Fruit fly (Drosophila melanogaster): ENCODE measurements around the gene CG17982.

CG17982 gene

dm6 chrX:8143537-8143936, at the start of gene CG17982 (continued):
- peak; percentile 96 for TF ChIP-seq esn (GFP tag; optimal IDR thresholded peaks at IDR 0.05)
- peak; percentile 86 for TF ChIP-seq Lpt (GFP tag; optimal IDR thresholded peaks at IDR 0.05)
- TF ChIP-seq Eip75B (GFP tag; optimal IDR thresholded peaks at IDR 0.05): peak; percentile 94
- TF ChIP-seq Eip93F (GFP tag; optimal IDR thresholded peaks at IDR 0.05): peak; percentile 90
- peak; percentile 94 for TF ChIP-seq CG3919 (GFP tag; optimal IDR thresholded peaks at IDR 0.05)
- TF ChIP-seq CG34406 (GFP tag; optimal IDR thresholded peaks at IDR 0.05): peak; percentile 91
- TF ChIP-seq salr (GFP tag; optimal IDR thresholded peaks at IDR 0.05): peak; percentile 77 to 80
- peak; percentile 93 for TF ChIP-seq CG6163 (GFP tag; IDR thresholded peaks at IDR 0.05)

- peak; percentile 22 for TF ChIP-seq cyc (GFP tag; optimal IDR thresholded peaks at IDR 0.05)
- no peak for TF ChIP-seq CG3032 (tag; optimal IDR thresholded peaks at IDR 0.05)
- no peak for TF ChIP-seq Blimp-1 (GFP tag; optimal IDR thresholded peaks at IDR 0.05)
- no peak for TF ChIP-seq CG32006 (GFP tag; optimal IDR thresholded peaks at IDR 0.05)
- TF ChIP-seq CG31627 (GFP tag; optimal IDR thresholded peaks at IDR 0.05): no peak
- no peak for TF ChIP-seq dac (GFP tag; optimal IDR thresholded peaks at IDR 0.05)
- TF ChIP-seq CG8632 (GFP tag; optimal IDR thresholded peaks at IDR 0.05): no peak
- TF ChIP-seq pdm3 (GFP tag; optimal IDR thresholded peaks at IDR 0.05): no peak
- peak; percentile 32 for TF ChIP-seq Lpt (GFP tag; optimal IDR thresholded peaks at IDR 0.05)
- TF ChIP-seq dsx (GFP tag; optimal IDR thresholded peaks at IDR 0.05; ENCODE audit: poor library complexity, severe bottlenecking): no peak
- peak; percentile 39 for TF ChIP-seq Met (GFP tag; optimal IDR thresholded peaks at IDR 0.05)
- peak; percentile 19 for TF ChIP-seq topi (GFP tag; optimal IDR thresholded peaks at IDR 0.05)
- TF ChIP-seq CG10669 (GFP tag; optimal IDR thresholded peaks at IDR 0.05): peak; percentile 62
- TF ChIP-seq ss (GFP tag; optimal IDR thresholded peaks at IDR 0.05): peak; percentile 13 to 39
- no peak for TF ChIP-seq fd85E (GFP tag; optimal IDR thresholded peaks at IDR 0.05)
- TF ChIP-seq CG1621 (tag; optimal IDR thresholded peaks at IDR 0.05): peak; percentile 87
- peak; percentile 48 for TF ChIP-seq CG6854 (GFP tag; optimal IDR thresholded peaks at IDR 0.05)
- TF ChIP-seq CG15336 (GFP tag; IDR thresholded peaks at IDR 0.05): peak; percentile 7; the same call in 1 of the 2 replicates
- TF ChIP-seq CG8319 (GFP tag; optimal IDR thresholded peaks at IDR 0.05): no peak
- no peak for TF ChIP-seq salr (GFP tag; optimal IDR thresholded peaks at IDR 0.05)
- TF ChIP-seq CG6276 (GFP tag; optimal IDR thresholded peaks at IDR 0.05): no peak
- TF ChIP-seq CG8119 (GFP tag; IDR thresholded peaks at IDR 0.05): no peak
- peak; percentile 53 for TF ChIP-seq CG9139 (GFP tag; optimal IDR thresholded peaks at IDR 0.05)
- no peak for TF ChIP-seq Eip75B (GFP tag; optimal IDR thresholded peaks at IDR 0.05)
- TF ChIP-seq CG4318 (GFP tag; optimal IDR thresholded peaks at IDR 0.05): no peak
- TF ChIP-seq Ets96B (tag; optimal IDR thresholded peaks at IDR 0.05): no peak
- no peak for TF ChIP-seq Hr39 (GFP tag; optimal IDR thresholded peaks at IDR 0.05)
- TF ChIP-seq CG34406 (GFP tag; optimal IDR thresholded peaks at IDR 0.05): peak; percentile 8
- no peak for TF ChIP-seq acj6 (GFP tag; optimal IDR thresholded peaks at IDR 0.05)
- TF ChIP-seq Hr38 (GFP tag; optimal IDR thresholded peaks at IDR 0.05): no peak
- no peak for TF ChIP-seq CG11294 (GFP tag; IDR thresholded peaks at IDR 0.05)
- TF ChIP-seq Eip93F (GFP tag; optimal IDR thresholded peaks at IDR 0.05): no peak
- no peak for TF ChIP-seq CG6792 (GFP tag; optimal IDR thresholded peaks at IDR 0.05)
- no peak for TF ChIP-seq CG11762 (GFP tag; optimal IDR thresholded peaks at IDR 0.05; ENCODE audit: insufficient read depth)
- TF ChIP-seq lz (GFP tag; optimal IDR thresholded peaks at IDR 0.05): peak; percentile 11
- TF ChIP-seq CG6808 (GFP tag; optimal IDR thresholded peaks at IDR 0.05): no peak
- TF ChIP-seq achi (GFP tag; optimal IDR thresholded peaks at IDR 0.05): no peak
- TF ChIP-seq net (GFP tag; optimal IDR thresholded peaks at IDR 0.05): no peak
- no peak for TF ChIP-seq spab (GFP tag; optimal IDR thresholded peaks at IDR 0.05)
- TF ChIP-seq eg (GFP tag; IDR thresholded peaks at IDR 0.05): peak; percentile 61; the same call in 1 of the 3 replicates
- no peak for TF ChIP-seq fd59A (GFP tag; optimal IDR thresholded peaks at IDR 0.05)
- peak; percentile 98 for TF ChIP-seq svp (GFP tag)
- no peak for TF ChIP-seq CG10631 (GFP tag; optimal IDR thresholded peaks at IDR 0.05)
- no peak for TF ChIP-seq Gug (GFP tag; IDR thresholded peaks at IDR 0.05)
- peak; percentile 47 for TF ChIP-seq Sox102F (GFP tag; optimal IDR thresholded peaks at IDR 0.05)
- peak; percentile 71 for TF ChIP-seq Eip78C (GFP tag)
These were observed 49.5 kb upstream of the CG17982 start for dm6 chrX:8193017-8193556.

Measured in whole organism, prepupa.